Worm (Caenorhabditis elegans): ENCODE results near the gene sel-11.

Gene sel-11

DNA sequence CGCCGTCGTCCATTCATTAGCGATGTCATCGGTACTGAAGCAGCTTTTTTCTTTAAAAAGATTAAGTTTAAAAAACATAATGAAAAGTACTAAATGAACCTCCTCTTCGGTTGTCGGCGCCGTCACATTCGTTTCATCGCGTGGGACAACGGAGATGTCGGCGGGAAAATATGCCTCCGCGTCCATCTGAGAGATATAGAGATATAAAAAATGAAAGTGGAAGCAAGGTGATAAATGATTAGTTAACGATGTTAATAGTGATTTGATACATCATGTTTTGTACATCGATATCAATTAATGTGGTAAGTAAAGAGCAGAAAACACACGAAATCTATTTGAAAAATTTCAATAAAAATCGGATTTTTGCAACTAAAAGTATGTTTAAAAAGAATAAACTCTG, 20.1 kb downstream of the sel-11 start, which contains the start of gene F55A11.7:
F55A11.7 (minus strand) TSS at position 186 of the 400 bp plus-strand sequence.
- TF ChIP-seq unc-39 (tag; optimal IDR thresholded peaks at IDR 0.05) (no peak), pha-4 (tag; optimal IDR thresholded peaks at IDR 0.05) (no peak), ztf-11 (tag; optimal IDR thresholded peaks at IDR 0.05) (no peak), cnd-1 (tag; optimal IDR thresholded peaks at IDR 0.05) (no peak), unc-62 (GFP tag; optimal IDR thresholded peaks at IDR 0.05) (no peak), blmp-1 (tag; optimal IDR thresholded peaks at IDR 0.05) (no peak), ham-2 (GFP tag; optimal IDR thresholded peaks at IDR 0.05) (no peak), mep-1 (tag; optimal IDR thresholded peaks at IDR 0.05) (no peak), elt-3 (tag; optimal IDR thresholded peaks at IDR 0.05) (no peak), zip-8 (tag; optimal IDR thresholded peaks at IDR 0.05) (no peak), drap-1 (GFP tag; optimal IDR thresholded peaks at IDR 0.05) (no peak), ces-1 (GFP tag; optimal IDR thresholded peaks at IDR 0.05) (no peak), nhr-2 (tag; optimal IDR thresholded peaks at IDR 0.05) (no peak), snpc-4 (tag; optimal IDR thresholded peaks at IDR 0.05) (no peak), lsy-2 (tag; optimal IDR thresholded peaks at IDR 0.05) (no peak), hlh-1 (tag; optimal IDR thresholded peaks at IDR 0.05) (no peak), nhr-76 (tag; optimal IDR thresholded peaks at IDR 0.05) (no peak), flh-1 (GFP tag; optimal IDR thresholded peaks at IDR 0.05) (no peak), elt-1 (tag; optimal IDR thresholded peaks at IDR 0.05; ENCODE audit: borderline replicate concordance, insufficient read depth) (no peak), bed-3 (GFP tag; optimal IDR thresholded peaks at IDR 0.05) (no peak)

DNA sequence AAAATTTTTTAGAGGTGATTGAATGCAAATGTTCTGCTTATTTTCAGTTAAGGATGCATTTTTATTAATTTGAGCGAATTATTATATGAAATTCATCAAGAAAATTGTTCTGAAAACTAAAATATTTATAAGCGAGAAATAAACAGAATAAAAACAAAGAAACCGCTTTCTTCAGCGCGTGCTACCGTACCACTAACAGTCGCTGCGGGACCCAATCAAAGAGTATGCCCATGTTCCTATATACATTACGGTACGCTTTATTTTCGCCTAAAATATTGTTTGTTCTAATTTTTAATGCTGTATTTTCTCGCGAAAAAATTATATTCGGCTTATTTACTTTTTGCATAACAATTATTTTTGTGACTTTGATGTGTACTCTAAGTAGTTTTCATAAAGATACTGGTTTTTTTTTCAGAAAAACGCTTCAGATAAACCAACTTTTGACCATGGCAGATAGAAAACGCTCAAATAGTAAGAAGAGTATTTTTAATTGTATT, 20.7 kb downstream of the sel-11 start, which contains the start of gene F55A11.8:
F55A11.8 (plus strand) TSS at position 447 of the 497 bp plus-strand sequence.
- TF ChIP-seq lsy-2 (tag; optimal IDR thresholded peaks at IDR 0.05): no peak
- TF ChIP-seq ceh-83 (GFP tag; optimal IDR thresholded peaks at IDR 0.05): no peak
- no peak for TF ChIP-seq tbx-8 (GFP tag; optimal IDR thresholded peaks at IDR 0.05)
- no peak for TF ChIP-seq M03D4.4 (tag; optimal IDR thresholded peaks at IDR 0.05)
- no peak for TF ChIP-seq pha-4 (tag; optimal IDR thresholded peaks at IDR 0.05)
- TF ChIP-seq unc-120 (tag; optimal IDR thresholded peaks at IDR 0.05; ENCODE audit: poor library complexity, severe bottlenecking): no peak
- TF ChIP-seq ces-1 (GFP tag; optimal IDR thresholded peaks at IDR 0.05): no peak
- TF ChIP-seq elt-1 (tag; optimal IDR thresholded peaks at IDR 0.05; ENCODE audit: borderline replicate concordance, insufficient read depth): no peak
- TF ChIP-seq snpc-4 (tag; optimal IDR thresholded peaks at IDR 0.05): no peak

DNA sequence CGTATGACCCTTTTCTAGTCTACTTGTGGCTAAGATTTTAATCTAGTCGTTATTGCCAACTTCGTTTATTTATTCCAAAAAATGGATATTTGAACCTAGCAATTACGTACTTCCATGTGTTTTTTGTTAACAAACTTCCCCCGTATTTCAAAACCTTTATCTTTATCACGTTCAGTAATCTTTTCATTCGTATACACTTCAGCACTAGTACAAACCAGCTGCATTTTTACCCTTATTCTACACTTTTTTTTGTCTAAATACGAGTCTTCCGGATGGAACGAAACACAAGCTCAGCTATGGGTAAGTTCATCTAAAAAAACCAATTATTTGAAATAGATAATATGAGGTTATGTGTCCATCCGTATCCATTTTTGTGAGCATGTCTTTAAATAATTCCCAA, 22.3 kb downstream of the sel-11 start, which contains the start of gene D2023.1:
D2023.1 (plus strand) TSS at position 77 of the 400 bp plus-strand sequence.
- no peak for TF ChIP-seq elt-1 (tag; optimal IDR thresholded peaks at IDR 0.05; ENCODE audit: borderline replicate concordance, insufficient read depth)
- TF ChIP-seq mls-2 (tag; optimal IDR thresholded peaks at IDR 0.05): no peak
- no peak for TF ChIP-seq ztf-11 (tag; optimal IDR thresholded peaks at IDR 0.05)
- no peak for TF ChIP-seq flh-1 (GFP tag; optimal IDR thresholded peaks at IDR 0.05)
- TF ChIP-seq unc-39 (tag; optimal IDR thresholded peaks at IDR 0.05): no peak
- TF ChIP-seq snpc-4 (tag; optimal IDR thresholded peaks at IDR 0.05): no peak
- TF ChIP-seq ceh-43 (GFP tag; optimal IDR thresholded peaks at IDR 0.05): no peak
- no peak for TF ChIP-seq ham-2 (GFP tag; optimal IDR thresholded peaks at IDR 0.05)
- TF ChIP-seq lin-13 (tag; optimal IDR thresholded peaks at IDR 0.05): no peak
- no peak for TF ChIP-seq pha-4 (tag; optimal IDR thresholded peaks at IDR 0.05)
- no peak for TF ChIP-seq nhr-76 (tag; optimal IDR thresholded peaks at IDR 0.05)
- TF ChIP-seq unc-120 (tag; optimal IDR thresholded peaks at IDR 0.05; ENCODE audit: poor library complexity, severe bottlenecking): no peak

DNA sequence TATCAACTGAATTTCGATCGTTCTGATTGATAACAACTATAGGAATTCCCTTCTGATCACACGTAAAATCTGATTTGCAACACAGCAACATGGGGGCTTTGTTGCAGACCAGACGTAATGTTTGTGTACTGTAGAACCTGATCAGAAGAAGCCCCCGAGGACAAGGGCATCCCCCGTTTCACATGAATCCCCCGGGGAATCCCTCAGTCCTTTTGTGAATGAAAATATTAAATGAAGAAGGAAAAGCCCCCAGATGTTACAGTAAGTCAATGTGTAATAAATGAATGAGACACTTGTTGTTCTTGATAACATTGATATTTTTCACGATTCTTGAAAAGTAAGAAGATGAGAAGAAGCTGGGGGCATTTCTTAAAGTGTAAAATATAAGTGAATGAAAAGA, 27.0 kb downstream of the sel-11 start:
- no peak for TF ChIP-seq ceh-43 (GFP tag; optimal IDR thresholded peaks at IDR 0.05)
- no peak for TF ChIP-seq pha-4 (tag; optimal IDR thresholded peaks at IDR 0.05)
- no peak for TF ChIP-seq zip-8 (tag; optimal IDR thresholded peaks at IDR 0.05)
- no peak for TF ChIP-seq mab-5 (tag; optimal IDR thresholded peaks at IDR 0.05)
- TF ChIP-seq lsy-2 (tag; optimal IDR thresholded peaks at IDR 0.05): no peak
- no peak for TF ChIP-seq ztf-11 (tag; optimal IDR thresholded peaks at IDR 0.05)
- TF ChIP-seq nhr-76 (tag; optimal IDR thresholded peaks at IDR 0.05): no peak
- TF ChIP-seq elt-3 (tag; optimal IDR thresholded peaks at IDR 0.05): no peak
- TF ChIP-seq tbx-8 (GFP tag; optimal IDR thresholded peaks at IDR 0.05): no peak
- TF ChIP-seq mls-2 (tag; optimal IDR thresholded peaks at IDR 0.05): no peak
- no peak for TF ChIP-seq ceh-39 (tag; optimal IDR thresholded peaks at IDR 0.05)
- TF ChIP-seq ces-1 (GFP tag; optimal IDR thresholded peaks at IDR 0.05): no peak
- TF ChIP-seq bed-3 (GFP tag; optimal IDR thresholded peaks at IDR 0.05): no peak
- no peak for TF ChIP-seq nhr-2 (tag; optimal IDR thresholded peaks at IDR 0.05)

DNA sequence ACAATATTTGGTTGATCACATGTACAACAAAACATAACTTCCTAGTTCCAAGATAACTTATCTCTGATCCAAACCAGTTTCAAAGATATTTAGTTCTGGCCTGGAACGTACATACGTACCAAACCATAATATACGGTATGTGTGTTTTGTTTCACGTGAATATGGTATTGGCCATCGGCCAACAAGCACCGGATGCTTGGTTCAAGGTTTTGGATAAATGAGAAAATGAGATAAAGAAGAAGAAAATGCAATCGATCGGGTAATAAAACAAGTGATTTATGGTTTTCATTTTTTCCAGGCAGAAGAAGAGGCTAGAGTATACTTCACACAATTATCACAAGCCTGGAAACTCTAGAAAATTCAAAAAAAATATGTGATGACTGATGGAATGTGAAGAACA, 28.2 kb downstream of the sel-11 start:
- TF ChIP-seq nhr-12 (tag; optimal IDR thresholded peaks at IDR 0.05): no peak
- no peak for TF ChIP-seq hlh-1 (tag; optimal IDR thresholded peaks at IDR 0.05)
- no peak for TF ChIP-seq drap-1 (GFP tag; optimal IDR thresholded peaks at IDR 0.05)
- TF ChIP-seq cnd-1 (tag; optimal IDR thresholded peaks at IDR 0.05): no peak
- TF ChIP-seq lin-32 (GFP tag; optimal IDR thresholded peaks at IDR 0.05): no peak
- no peak for TF ChIP-seq mls-2 (tag; optimal IDR thresholded peaks at IDR 0.05)
- TF ChIP-seq flh-1 (GFP tag; optimal IDR thresholded peaks at IDR 0.05): no peak
- no peak for TF ChIP-seq ceh-83 (GFP tag; optimal IDR thresholded peaks at IDR 0.05)
- no peak for TF ChIP-seq nhr-28 (tag; optimal IDR thresholded peaks at IDR 0.05)
- no peak for TF ChIP-seq elt-1 (tag; optimal IDR thresholded peaks at IDR 0.05; ENCODE audit: borderline replicate concordance, insufficient read depth)
- no peak for TF ChIP-seq snpc-4 (tag; optimal IDR thresholded peaks at IDR 0.05)
- no peak for TF ChIP-seq nhr-76 (tag; optimal IDR thresholded peaks at IDR 0.05)

Data from whole organism, mixed stage, embryonic.